Worm (Caenorhabditis elegans) whole organism, young adult: ENCODE measurements around the gene C17E7.12.

ENCODE experiments used
- T07F8.4 ChIP-seq: sonication (generic microtip); optimal IDR thresholded peaks from 2 replicates; lab custom pipeline; 2016; ENCODE audit warnings: mild to moderate bottlenecking, missing genetic modification characterization, moderate library complexity, missing compliant biosample characterization
- nfya-1 ChIP-seq: sonication (generic microtip); optimal IDR thresholded peaks from 2 replicates; lab custom pipeline; 2017; ENCODE audit warnings: antibody characterized with exemption, missing compliant biosample characterization, missing genetic modification characterization, borderline replicate concordance; ENCODE audit not compliant: insufficient read depth
- pbrm-1 ChIP-seq: fragments of 200-800 bp; sonication (Bioruptor generic); IDR thresholded peaks from 2 replicates; pipeline ENCODE4 v1.3.6; 2022; ENCODE audit warnings: missing genetic modification reagents, missing genetic modification characterization, missing compliant biosample characterization

ce11 chrV:3927522-3927921 lies 35.7 kb upstream of the C17E7.12 start:
- no peak for TF ChIP-seq T07F8.4 (tag; lab: Kevin White, UChicago)
- TF ChIP-seq pbrm-1 (GFP tag; lab: Robert Waterston, UW): no peak
- TF ChIP-seq nfya-1: no peak
